Fruit fly (Drosophila melanogaster): ENCODE results near the gene CG15357.

Gene CG15357

DNA sequence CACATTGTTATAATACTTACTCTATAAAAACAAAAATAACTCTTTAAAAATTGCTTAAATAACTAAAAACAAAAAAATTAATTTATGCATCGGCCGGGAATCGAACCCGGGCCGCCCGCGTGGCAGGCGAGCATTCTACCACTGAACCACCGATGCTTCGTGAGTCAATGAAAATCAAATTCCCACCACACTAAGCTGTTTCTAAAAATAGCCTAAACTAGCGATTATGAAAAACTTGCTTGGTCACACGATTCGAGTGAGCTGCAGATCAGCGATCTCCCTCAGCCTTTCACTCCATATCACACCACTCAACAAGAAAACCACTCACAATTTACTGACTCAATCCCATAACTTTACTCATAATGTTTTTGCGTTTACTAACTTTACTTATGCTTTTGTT is 7.5 kb downstream of the CG15357 start (continued):
- TF ChIP-seq CG17361 (GFP tag; IDR thresholded peaks at IDR 0.05) (no peak), mld (GFP tag; IDR thresholded peaks at IDR 0.05; ENCODE audit: partially characterized antibody) (peak; percentile 69; the same call in 2 of the 3 replicates), nerfin-2 (GFP tag; IDR thresholded peaks at IDR 0.05; ENCODE audit: partially characterized antibody) (peak; percentile 68), ab (GFP tag; optimal IDR thresholded peaks at IDR 0.05) (no peak), br (optimal IDR thresholded peaks at IDR 0.05) (no peak), oc (tag; optimal IDR thresholded peaks at IDR 0.05) (no peak), grau (tag; optimal IDR thresholded peaks at IDR 0.05) (no peak), Bdp1 (GFP tag; optimal IDR thresholded peaks at IDR 0.05) (peak; percentile 97), Atf6 (GFP tag; IDR thresholded peaks at IDR 0.05) (no peak), z (GFP tag; IDR thresholded peaks at IDR 0.05) (peak; percentile 97), tx (GFP tag; optimal IDR thresholded peaks at IDR 0.05) (no peak), Blimp-1 (GFP tag; optimal IDR thresholded peaks at IDR 0.05) (no peak), CG13287 (GFP tag; IDR thresholded peaks at IDR 0.05; ENCODE audit: partially characterized antibody) (peak; percentile 37), CG33213 (GFP tag; optimal IDR thresholded peaks at IDR 0.05) (no peak), Doc3 (GFP tag; IDR thresholded peaks at IDR 0.05; ENCODE audit: partially characterized antibody) (no peak)

- TF ChIP-seq CG3995 (GFP tag; optimal IDR thresholded peaks at IDR 0.05) (no peak), chinmo (GFP tag; IDR thresholded peaks at IDR 0.05; ENCODE audit: partially characterized antibody) (peak; percentile 87; the same call in 3 of the 4 replicates), sens (GFP tag) (peak; percentile 25), CG13894 (tag; optimal IDR thresholded peaks at IDR 0.05) (peak; percentile 22), CG13287 (GFP tag; IDR thresholded peaks at IDR 0.05; ENCODE audit: partially characterized antibody) (peak; percentile 22; the same call in 1 of the 2 replicates), sd (tag; optimal IDR thresholded peaks at IDR 0.05) (peak; percentile 93), vvl (GFP tag; IDR thresholded peaks at IDR 0.05) (peak; percentile 53; the same call in 1 of the 2 replicates), row (GFP tag; IDR thresholded peaks at IDR 0.05) (peak; percentile 19; the same call in 1 of the 3 replicates), Awh (GFP tag; IDR thresholded peaks at IDR 0.05) (peak; percentile 72; the same call in 1 of the 2 replicates), gsb-n (tag; optimal IDR thresholded peaks at IDR 0.05) (peak; percentile 75), CG2202 (tag; optimal IDR thresholded peaks at IDR 0.05) (no peak), CG10543 (GFP tag; optimal IDR thresholded peaks at IDR 0.05) (peak; percentile 30), CG12769 (tag; optimal IDR thresholded peaks at IDR 0.05) (peak; percentile 57), bbx (GFP tag; IDR thresholded peaks at IDR 0.05; ENCODE audit: partially characterized antibody) (no peak)
Observed at dm6 chr2L:1930565-1931201, 14.8 kb downstream of the CG15357 start.

dm6 chr2L:1927406-1927805 is 18.1 kb downstream of the CG15357 start:
- TF ChIP-seq fd64A (GFP tag; optimal IDR thresholded peaks at IDR 0.05) (no peak), fd96Cb (tag; optimal IDR thresholded peaks at IDR 0.05) (no peak), CG10959 (GFP tag; IDR thresholded peaks at IDR 0.05) (no peak), Sox102F (GFP tag; optimal IDR thresholded peaks at IDR 0.05) (no peak), Xrp1 (GFP tag; IDR thresholded peaks at IDR 0.05) (no peak), Sry-β (GFP tag; optimal IDR thresholded peaks at IDR 0.05) (no peak), knrl (GFP tag; IDR thresholded peaks at IDR 0.05; ENCODE audit: partially characterized antibody) (no peak), ac (GFP tag; optimal IDR thresholded peaks at IDR 0.05) (no peak), Max (GFP tag; optimal IDR thresholded peaks at IDR 0.05) (no peak), CG9817 (tag; optimal IDR thresholded peaks at IDR 0.05) (no peak), dpn (GFP tag; optimal IDR thresholded peaks at IDR 0.05) (no peak), CG13894 (tag; optimal IDR thresholded peaks at IDR 0.05) (peak; percentile 38), BEAF-32 (GFP tag; optimal IDR thresholded peaks at IDR 0.05) (no peak), Antp (GFP tag; optimal IDR thresholded peaks at IDR 0.05) (no peak), Trl (optimal IDR thresholded peaks at IDR 0.05) (peak in 1 of 2 experiments; percentile 65), Trl (GFP tag; optimal IDR thresholded peaks at IDR 0.05) (no peak), CG16779 (GFP tag; IDR thresholded peaks at IDR 0.05) (no peak), z (GFP tag; IDR thresholded peaks at IDR 0.05) (peak; percentile 88), nmo (GFP tag; optimal IDR thresholded peaks at IDR 0.05) (no peak), phol (tag; optimal IDR thresholded peaks at IDR 0.05) (no peak), CG1832 (GFP tag; optimal IDR thresholded peaks at IDR 0.05) (no peak), CkIIα-i1 (GFP tag; IDR thresholded peaks at IDR 0.05) (no peak), sd (tag; optimal IDR thresholded peaks at IDR 0.05) (peak; percentile 5)
